Fruit fly (Drosophila melanogaster): ENCODE measurements around the gene CG33494.

The CG33494 gene

DNA sequence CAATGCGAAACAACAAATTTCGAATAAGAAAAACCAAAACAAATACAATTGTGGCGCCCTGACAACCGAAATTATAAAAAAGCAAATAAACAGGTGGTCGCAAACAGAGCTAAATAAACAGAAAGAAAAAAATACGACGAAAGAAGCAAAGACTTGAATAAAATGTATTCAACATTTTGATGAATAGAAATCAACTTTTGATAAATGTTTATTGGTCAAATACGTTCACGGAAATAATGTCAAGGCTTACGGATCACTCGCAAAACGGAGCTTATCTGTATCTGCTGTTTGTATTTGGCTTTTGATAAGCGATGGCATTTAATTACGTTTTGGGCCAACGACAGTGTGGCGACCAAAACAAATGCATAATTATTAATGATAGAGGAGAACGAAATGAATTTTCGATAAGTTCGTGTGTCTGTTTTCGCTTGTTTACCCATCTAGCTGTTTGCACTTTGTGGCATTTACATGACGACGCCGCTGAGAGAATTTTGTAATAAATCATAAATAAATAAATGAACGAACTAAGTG is 41.7 kb downstream of the CG33494 start (continued):
- TF ChIP-seq Hsf (GFP tag; optimal IDR thresholded peaks at IDR 0.05) (peak; percentile 10), eyg (GFP tag; optimal IDR thresholded peaks at IDR 0.05) (peak; percentile 50), maf-S (GFP tag; optimal IDR thresholded peaks at IDR 0.05) (peak; percentile 21), cg (GFP tag; optimal IDR thresholded peaks at IDR 0.05) (no peak), CG4820 (GFP tag; optimal IDR thresholded peaks at IDR 0.05) (no peak), peb (GFP tag; IDR thresholded peaks at IDR 0.05) (no peak), CG4730 (GFP tag; IDR thresholded peaks at IDR 0.05) (no peak), CG8290 (GFP tag; optimal IDR thresholded peaks at IDR 0.05) (no peak), CG8290 (tag; optimal IDR thresholded peaks at IDR 0.05) (peak; percentile 36 to 54), CG18619 (GFP tag; optimal IDR thresholded peaks at IDR 0.05) (peak; percentile 63), trh (GFP tag; optimal IDR thresholded peaks at IDR 0.05) (no peak), Atf-2 (GFP tag; optimal IDR thresholded peaks at IDR 0.05) (no peak), CG11247 (GFP tag; IDR thresholded peaks at IDR 0.05) (no peak), TFAM (GFP tag; optimal IDR thresholded peaks at IDR 0.05) (peak; percentile 33), row (GFP tag; IDR thresholded peaks at IDR 0.05) (no peak), Myb (GFP tag; optimal IDR thresholded peaks at IDR 0.05) (peak; percentile 30), abd-A (tag; optimal IDR thresholded peaks at IDR 0.05) (no peak), CG2199 (GFP tag; IDR thresholded peaks at IDR 0.05) (no peak), CG7786 (GFP tag; optimal IDR thresholded peaks at IDR 0.05) (no peak), D19A (tag; optimal IDR thresholded peaks at IDR 0.05) (peak; percentile 47), Nf-YB (GFP tag; optimal IDR thresholded peaks at IDR 0.05) (peak; percentile 47), vvl (GFP tag; IDR thresholded peaks at IDR 0.05) (peak; percentile 22; the same call in 1 of the 2 replicates), CG15601 (tag; optimal IDR thresholded peaks at IDR 0.05) (peak; percentile 67), CG6272 (GFP tag; IDR thresholded peaks at IDR 0.05) (no peak), Oaz (GFP tag; IDR thresholded peaks at IDR 0.05) (no peak), run (tag; optimal IDR thresholded peaks at IDR 0.05) (peak; percentile 87), CG5953 (GFP tag; IDR thresholded peaks at IDR 0.05) (no peak), rib (GFP tag; IDR thresholded peaks at IDR 0.05) (no peak), unc-4 (GFP tag; IDR thresholded peaks at IDR 0.05; ENCODE audit: partially characterized antibody) (no peak), CG12942 (GFP tag; optimal IDR thresholded peaks at IDR 0.05) (no peak), p53 (GFP tag; optimal IDR thresholded peaks at IDR 0.05) (no peak), nmo (GFP tag; optimal IDR thresholded peaks at IDR 0.05) (no peak), CG14710 (tag; optimal IDR thresholded peaks at IDR 0.05) (peak; percentile 68), Lpt (GFP tag; optimal IDR thresholded peaks at IDR 0.05) (no peak), gcm2 (GFP tag; optimal IDR thresholded peaks at IDR 0.05) (no peak), ara (GFP tag; IDR thresholded peaks at IDR 0.05) (no peak), fd3F (GFP tag; optimal IDR thresholded peaks at IDR 0.05) (peak; percentile 55), Side (GFP tag; optimal IDR thresholded peaks at IDR 0.05) (no peak), CG3163 (GFP tag; optimal IDR thresholded peaks at IDR 0.05) (no peak), CG12391 (tag; optimal IDR thresholded peaks at IDR 0.05) (peak; percentile 66), org-1 (GFP tag; optimal IDR thresholded peaks at IDR 0.05) (peak; percentile 74), CG10431 (GFP tag; optimal IDR thresholded peaks at IDR 0.05) (peak; percentile 28), CG14860 (GFP tag; IDR thresholded peaks at IDR 0.05; ENCODE audit: partially characterized antibody) (no peak), tgo (GFP tag; IDR thresholded peaks at IDR 0.05) (no peak), CG2678 (tag; optimal IDR thresholded peaks at IDR 0.05) (peak; percentile 54), gro (GFP tag; optimal IDR thresholded peaks at IDR 0.05) (no peak), CrebB (tag; optimal IDR thresholded peaks at IDR 0.05) (peak; percentile 79), CG9876 (GFP tag; optimal IDR thresholded peaks at IDR 0.05) (no peak), Dip2 (GFP tag; IDR thresholded peaks at IDR 0.05) (no peak), CG12155 (GFP tag; optimal IDR thresholded peaks at IDR 0.05) (no peak), CG3281 (GFP tag; optimal IDR thresholded peaks at IDR 0.05) (peak; percentile 75), Hey (tag; optimal IDR thresholded peaks at IDR 0.05) (peak; percentile 11), CG3065 (GFP tag; optimal IDR thresholded peaks at IDR 0.05) (no peak)
